Fruit fly (Drosophila melanogaster) whole organism, larva: ENCODE data around the gene Mst85C.

ENCODE experiments used
- noc ChIP-seq: fragments of 200-800 bp; sonication (Bioruptor generic); optimal IDR thresholded peaks from 3 replicates; lab custom pipeline; 2019; ENCODE audit warnings: missing biosample characterization, mild to moderate bottlenecking, missing genetic modification characterization, moderate library complexity

The Mst85C gene

DNA sequence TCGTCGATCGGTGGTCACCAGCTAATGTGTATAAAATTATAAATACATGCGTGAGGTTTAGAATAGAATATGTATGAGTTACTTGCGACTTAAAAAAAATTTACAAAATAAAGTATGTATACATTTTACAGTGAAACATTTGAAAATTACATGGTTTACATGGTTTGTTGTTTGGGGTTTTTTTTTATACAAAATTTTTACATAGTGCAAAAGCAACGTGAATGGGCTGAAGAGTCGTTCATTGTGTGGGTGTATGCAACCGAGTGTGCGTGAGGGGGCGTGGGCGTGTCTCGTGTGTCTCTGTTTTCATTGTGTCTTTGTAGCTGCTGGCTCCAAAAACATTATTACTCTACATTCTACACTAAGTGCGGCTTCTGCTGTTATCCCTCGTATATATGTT lies 21.4 kb downstream of the Mst85C start:
- no peak for TF ChIP-seq noc (tag; lab: Kevin White, UChicago)

DNA sequence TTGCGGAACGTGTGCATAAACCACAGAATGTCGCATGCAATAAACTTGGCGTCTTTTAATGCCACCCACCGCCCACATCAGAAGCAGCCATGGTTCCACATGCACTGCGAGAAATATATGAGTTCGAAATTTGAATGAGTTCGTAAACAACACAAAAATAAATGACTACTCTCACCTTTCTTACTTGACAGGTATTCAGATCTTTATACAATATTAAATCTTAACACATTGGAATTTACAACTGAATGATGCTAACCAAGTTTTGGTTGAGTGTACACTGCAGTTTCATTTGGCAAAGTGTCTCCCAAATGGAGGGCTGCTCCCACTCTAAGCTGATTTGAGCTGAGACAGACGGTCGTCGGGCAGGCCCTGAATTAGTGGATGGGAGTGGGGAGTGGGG lies 26.5 kb downstream of the Mst85C start:
- no peak for TF ChIP-seq noc (tag; lab: Kevin White, UChicago)

DNA sequence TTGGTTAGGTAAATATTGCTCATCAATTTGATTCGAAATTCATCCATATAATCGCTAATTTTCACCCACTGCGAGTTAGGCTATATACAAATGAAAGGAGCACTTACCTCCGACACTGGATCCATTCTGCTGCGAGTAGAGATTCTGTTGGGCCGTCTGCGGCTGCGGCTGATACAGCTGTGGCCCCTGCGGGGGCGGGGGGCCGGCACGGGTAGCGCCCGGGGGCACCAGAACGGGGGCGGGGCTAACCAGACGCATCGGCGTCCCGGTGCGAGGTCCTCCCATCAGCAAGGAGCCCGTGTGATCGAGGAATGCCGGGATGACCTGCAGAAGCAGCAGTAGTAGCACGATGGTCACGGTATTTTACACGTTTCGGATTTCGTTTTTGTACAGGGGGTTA lies 31.2 kb downstream of the Mst85C start:
- no peak for TF ChIP-seq noc (tag; lab: Kevin White, UChicago)

DNA sequence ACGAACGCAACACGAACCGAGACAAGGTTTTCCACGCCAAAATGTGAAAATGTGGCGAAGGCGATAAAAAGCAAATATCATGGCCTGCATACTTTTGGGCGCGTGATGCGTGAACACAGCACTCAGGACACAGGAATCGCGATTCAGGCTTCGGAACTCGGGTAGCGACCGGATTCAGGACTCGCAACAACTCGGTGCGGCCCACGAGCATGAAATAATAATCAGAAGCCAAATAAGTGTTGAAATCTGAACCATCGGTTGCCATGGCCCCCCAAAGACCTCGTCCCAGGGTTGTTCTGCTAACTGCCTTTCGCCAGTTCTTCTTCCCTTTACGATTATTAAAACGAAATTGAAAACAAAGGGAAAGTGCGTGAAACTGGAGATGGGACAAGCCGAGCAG lies 33.9 kb downstream of the Mst85C start:
- TF ChIP-seq noc (tag; lab: Kevin White, UChicago): no peak

DNA sequence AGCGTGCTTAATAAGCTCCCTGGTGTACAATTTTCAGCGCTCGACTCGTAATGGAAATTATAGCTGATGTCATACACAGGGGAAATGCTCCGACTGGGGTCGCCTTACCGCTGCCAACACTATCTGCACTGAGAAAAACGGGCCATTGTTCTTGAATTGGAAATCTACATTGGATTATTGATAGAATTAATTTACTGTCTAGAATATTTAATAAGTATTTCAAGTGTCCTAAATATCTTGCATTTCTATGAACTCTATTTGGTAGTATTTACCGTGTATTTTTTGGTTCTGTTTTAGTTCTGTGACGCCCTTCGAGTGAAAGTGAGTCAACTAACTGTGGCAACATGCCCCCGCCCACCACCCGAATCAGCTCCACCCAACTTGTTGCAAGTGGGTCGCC lies 34.9 kb downstream of the Mst85C start:
- TF ChIP-seq noc (tag; lab: Kevin White, UChicago): no peak

DNA sequence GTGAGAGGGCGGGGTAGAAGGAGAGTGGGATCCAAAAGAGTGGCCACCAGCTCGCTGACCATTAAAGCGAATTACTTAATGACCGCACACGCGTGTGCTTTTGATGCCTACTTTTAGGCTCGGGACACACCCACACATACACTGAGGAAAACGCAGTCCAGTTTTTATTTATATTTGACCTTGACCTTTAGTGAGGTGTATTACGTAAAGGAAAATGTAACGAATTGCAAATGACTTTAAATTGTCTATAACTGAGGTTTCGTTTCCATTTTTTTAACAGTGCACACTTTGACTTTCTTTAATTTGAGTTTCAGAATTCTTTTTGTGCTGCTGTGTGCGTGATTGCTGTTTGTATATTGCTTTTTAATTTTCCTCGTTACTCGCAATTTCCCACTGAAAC lies 36.9 kb downstream of the Mst85C start:
- TF ChIP-seq noc (tag; lab: Kevin White, UChicago): no peak

DNA sequence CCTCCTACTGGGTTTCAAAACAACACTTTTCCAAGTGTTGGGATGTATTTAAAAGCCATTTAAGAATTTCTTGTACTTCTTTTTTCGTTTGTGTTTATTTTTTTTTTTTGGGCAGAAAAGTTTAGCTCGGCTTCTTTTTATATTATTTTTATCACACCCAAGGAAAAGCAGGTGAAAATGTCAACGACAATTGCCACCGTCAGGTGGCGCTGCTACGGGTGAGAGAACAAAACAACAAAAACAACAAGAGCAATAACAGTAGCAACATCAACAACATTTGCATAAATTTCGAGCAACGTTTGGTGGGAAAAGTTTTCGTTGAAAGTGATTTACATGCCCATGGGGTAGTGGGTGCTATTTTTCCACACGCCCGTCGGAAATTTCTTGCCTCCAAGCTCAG lies 41.9 kb downstream of the Mst85C start:
- TF ChIP-seq noc (tag; lab: Kevin White, UChicago): no peak
